Worm (Caenorhabditis elegans): ENCODE data around the gene ceh-30.
A peak's percentile ranks its signal among the peaks of the same experiment; 100 is the strongest.

ceh-30 gene

ce11 chrX:3089423-3089822, 26.0 kb downstream of the ceh-30 start, which contains the start of gene pccb-1:
TSS of gene pccb-1 (plus strand) at chrX:3089549.
- no peak for TF ChIP-seq mep-1 (tag; optimal IDR thresholded peaks at IDR 0.05)
- no peak for TF ChIP-seq nhr-76 (tag; optimal IDR thresholded peaks at IDR 0.05)
- TF ChIP-seq sem-2 (GFP tag; optimal IDR thresholded peaks at IDR 0.05) = no peak
- TF ChIP-seq hlh-1 (tag; optimal IDR thresholded peaks at IDR 0.05) = peak; percentile 35

DNA sequence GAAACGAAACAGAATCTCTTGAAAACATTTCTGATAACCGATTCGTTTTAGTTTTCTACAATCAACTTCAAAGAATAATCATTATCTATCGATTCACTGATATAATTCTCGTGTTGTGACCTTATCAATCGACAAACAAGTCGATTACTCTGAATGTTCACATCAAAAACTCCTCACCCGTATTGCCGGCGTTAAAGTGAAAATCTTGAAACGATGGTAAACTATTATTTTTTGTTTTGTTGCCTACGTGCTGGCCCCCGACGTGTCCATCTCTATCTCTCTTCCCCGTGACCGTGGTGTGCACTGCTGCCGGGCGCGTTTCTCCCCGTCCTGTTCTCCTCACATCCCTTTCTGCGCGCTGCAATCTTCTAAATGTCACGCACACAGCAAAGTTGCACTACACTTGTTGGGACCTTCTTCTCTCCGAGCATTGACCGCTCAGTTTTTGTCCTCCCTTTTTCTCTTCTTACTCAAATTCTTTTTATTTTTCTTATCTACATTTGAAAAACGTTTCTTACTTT, 26.6 kb downstream of the ceh-30 start:
- peak; percentile 41 for TF ChIP-seq hlh-1 (tag; optimal IDR thresholded peaks at IDR 0.05)
- TF ChIP-seq unc-62 (GFP tag; optimal IDR thresholded peaks at IDR 0.05) = peak; percentile 21
- TF ChIP-seq unc-120 (tag; optimal IDR thresholded peaks at IDR 0.05; ENCODE audit: poor library complexity, severe bottlenecking) = peak; percentile 59
- peak; percentile 19 for TF ChIP-seq nhr-2 (tag; optimal IDR thresholded peaks at IDR 0.05)
- no peak for TF ChIP-seq mls-2 (tag; optimal IDR thresholded peaks at IDR 0.05)

DNA sequence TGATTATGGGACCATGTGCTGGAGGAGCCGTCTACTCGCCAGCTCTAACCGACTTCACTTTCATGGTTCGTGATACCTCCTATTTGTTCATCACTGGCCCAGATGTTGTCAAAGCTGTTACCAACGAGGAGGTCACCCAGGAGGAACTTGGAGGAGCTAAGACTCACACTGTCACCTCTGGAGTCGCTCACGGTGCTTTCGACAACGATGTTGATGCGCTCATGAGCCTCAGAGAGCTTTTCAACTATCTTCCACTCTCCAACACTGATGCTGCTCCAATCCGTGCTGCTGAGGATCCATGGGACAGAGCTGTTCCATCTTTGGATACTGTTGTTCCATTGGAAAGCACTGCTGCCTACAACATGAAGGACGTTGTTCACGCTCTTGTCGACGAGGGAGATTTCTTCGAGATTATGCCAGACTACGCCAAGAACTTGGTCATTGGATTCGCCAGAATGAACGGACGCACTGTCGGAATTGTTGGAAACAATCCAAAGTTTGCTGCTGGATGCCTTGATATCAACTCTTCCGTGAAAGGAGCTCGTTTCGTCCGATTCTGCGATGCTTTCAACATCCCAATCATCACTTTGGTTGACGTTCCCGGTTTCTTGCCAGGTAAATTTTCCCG, 27.9 kb downstream of the ceh-30 start:
- TF ChIP-seq M03D4.4 (tag; optimal IDR thresholded peaks at IDR 0.05) (no peak), ceh-83 (GFP tag; optimal IDR thresholded peaks at IDR 0.05) (no peak), lin-13 (tag; optimal IDR thresholded peaks at IDR 0.05) (no peak), nhr-237 (tag; optimal IDR thresholded peaks at IDR 0.05) (no peak), unc-120 (tag; optimal IDR thresholded peaks at IDR 0.05; ENCODE audit: poor library complexity, severe bottlenecking) (no peak), nhr-28 (tag; optimal IDR thresholded peaks at IDR 0.05) (no peak), hlh-1 (tag; optimal IDR thresholded peaks at IDR 0.05) (no peak), mab-5 (tag; optimal IDR thresholded peaks at IDR 0.05) (no peak), elt-3 (tag; optimal IDR thresholded peaks at IDR 0.05) (no peak), bed-3 (GFP tag; optimal IDR thresholded peaks at IDR 0.05) (no peak)

ce11 chrX:3092460-3092859, 29.1 kb downstream of the ceh-30 start:
- no peak for TF ChIP-seq unc-62 (GFP tag; optimal IDR thresholded peaks at IDR 0.05)
- TF ChIP-seq mab-5 (tag; optimal IDR thresholded peaks at IDR 0.05) = no peak
- no peak for TF ChIP-seq tbx-8 (GFP tag; optimal IDR thresholded peaks at IDR 0.05)
- TF ChIP-seq lin-13 (tag; optimal IDR thresholded peaks at IDR 0.05) = no peak
- TF ChIP-seq M03D4.4 (tag; optimal IDR thresholded peaks at IDR 0.05) = no peak
- no peak for TF ChIP-seq ces-1 (GFP tag; optimal IDR thresholded peaks at IDR 0.05)
- TF ChIP-seq flh-1 (GFP tag; optimal IDR thresholded peaks at IDR 0.05) = no peak
- no peak for TF ChIP-seq nhr-28 (tag; optimal IDR thresholded peaks at IDR 0.05)
- no peak for TF ChIP-seq ham-2 (GFP tag; optimal IDR thresholded peaks at IDR 0.05)
- no peak for TF ChIP-seq mep-1 (tag; optimal IDR thresholded peaks at IDR 0.05)
- no peak for TF ChIP-seq ztf-11 (tag; optimal IDR thresholded peaks at IDR 0.05)
- no peak for TF ChIP-seq nhr-12 (tag; optimal IDR thresholded peaks at IDR 0.05)
- TF ChIP-seq sptf-1 (tag; optimal IDR thresholded peaks at IDR 0.05) = no peak
- TF ChIP-seq bed-3 (GFP tag; optimal IDR thresholded peaks at IDR 0.05) = no peak
- no peak for TF ChIP-seq elt-1 (tag; optimal IDR thresholded peaks at IDR 0.05; ENCODE audit: borderline replicate concordance, insufficient read depth)
- TF ChIP-seq lin-32 (GFP tag; optimal IDR thresholded peaks at IDR 0.05) = no peak
- TF ChIP-seq ceh-39 (tag; optimal IDR thresholded peaks at IDR 0.05) = no peak
- no peak for TF ChIP-seq snpc-4 (tag; optimal IDR thresholded peaks at IDR 0.05)

DNA sequence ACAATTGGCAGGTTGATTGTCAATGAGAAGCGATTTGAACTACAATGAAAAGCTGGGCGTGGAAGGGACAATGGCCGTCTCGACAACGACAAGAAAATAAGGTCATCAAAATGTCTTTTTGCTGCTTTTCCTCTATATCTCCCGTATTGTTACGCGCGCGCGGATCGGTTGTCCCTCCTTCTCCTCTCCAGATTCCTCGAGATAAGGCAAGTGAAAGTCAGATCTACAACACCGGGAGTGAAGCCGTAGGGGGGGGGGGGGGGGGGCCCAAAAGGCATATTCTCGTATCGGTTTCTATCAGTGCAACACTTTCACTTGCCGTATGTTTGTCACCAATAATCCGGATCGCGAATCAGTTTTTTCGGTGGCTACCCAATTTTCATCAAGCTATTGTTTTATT, 30.9 kb downstream of the ceh-30 start, which contains the start of gene wrt-2:
Gene wrt-2, minus strand, starts transcription at position 46 of the 400 bp plus-strand sequence.
- TF ChIP-seq mab-5 (tag; optimal IDR thresholded peaks at IDR 0.05) (no peak), blmp-1 (tag; optimal IDR thresholded peaks at IDR 0.05) (peak; percentile 51), ham-2 (GFP tag; optimal IDR thresholded peaks at IDR 0.05) (peak; percentile 78), elt-1 (tag; optimal IDR thresholded peaks at IDR 0.05; ENCODE audit: borderline replicate concordance, insufficient read depth) (peak; percentile 64), hlh-1 (tag; optimal IDR thresholded peaks at IDR 0.05) (no peak)

DNA sequence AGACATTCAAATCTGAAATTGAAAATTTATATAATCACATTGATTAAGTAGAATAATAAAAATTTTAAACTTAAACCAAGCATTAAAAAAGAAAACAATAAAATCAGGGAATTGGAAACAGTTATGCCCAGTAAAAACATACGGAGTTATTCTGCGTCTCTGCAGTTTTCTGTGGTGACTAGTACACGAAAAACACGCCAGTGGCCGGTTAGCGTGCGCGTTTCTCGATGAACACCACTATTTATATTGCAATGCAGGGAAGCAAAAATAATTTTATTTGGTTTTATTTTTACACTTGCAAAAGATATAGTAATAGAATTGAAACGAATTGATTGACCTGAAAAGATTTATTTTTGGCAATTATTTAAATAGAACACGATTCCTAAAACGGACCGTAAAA, 36.5 kb downstream of the ceh-30 start, which contains the start of gene sec-3:
Gene sec-3, minus strand, starts transcription at position 21 of the 400 bp plus-strand sequence.
- TF ChIP-seq hlh-1 (tag; optimal IDR thresholded peaks at IDR 0.05) = peak; percentile 77
- TF ChIP-seq nhr-237 (tag; optimal IDR thresholded peaks at IDR 0.05) = peak; percentile 65
- peak; percentile 57 for TF ChIP-seq ceh-83 (GFP tag; optimal IDR thresholded peaks at IDR 0.05)
- peak; percentile 34 for TF ChIP-seq unc-120 (tag; optimal IDR thresholded peaks at IDR 0.05; ENCODE audit: poor library complexity, severe bottlenecking)
- TF ChIP-seq mep-1 (tag; optimal IDR thresholded peaks at IDR 0.05) = peak; percentile 90
- peak; percentile 72 for TF ChIP-seq pha-4 (tag; optimal IDR thresholded peaks at IDR 0.05)
- peak; percentile 72 for TF ChIP-seq ces-1 (GFP tag; optimal IDR thresholded peaks at IDR 0.05)
- no peak for TF ChIP-seq bed-3 (GFP tag; optimal IDR thresholded peaks at IDR 0.05)
- peak; percentile 20 for TF ChIP-seq tbx-8 (GFP tag; optimal IDR thresholded peaks at IDR 0.05)
- peak; percentile 14 for TF ChIP-seq unc-62 (GFP tag; optimal IDR thresholded peaks at IDR 0.05)
- TF ChIP-seq mab-5 (tag; optimal IDR thresholded peaks at IDR 0.05) = peak; percentile 28
- no peak for TF ChIP-seq blmp-1 (tag; optimal IDR thresholded peaks at IDR 0.05)
- peak; percentile 70 for TF ChIP-seq drap-1 (GFP tag; optimal IDR thresholded peaks at IDR 0.05)
- TF ChIP-seq lin-13 (tag; optimal IDR thresholded peaks at IDR 0.05) = peak; percentile 88
- TF ChIP-seq mls-2 (tag; optimal IDR thresholded peaks at IDR 0.05) = peak; percentile 79
- TF ChIP-seq sptf-1 (tag; optimal IDR thresholded peaks at IDR 0.05) = peak; percentile 82
- TF ChIP-seq ceh-43 (GFP tag; optimal IDR thresholded peaks at IDR 0.05) = peak; percentile 59
- no peak for TF ChIP-seq flh-1 (GFP tag; optimal IDR thresholded peaks at IDR 0.05)
- peak; percentile 27 for TF ChIP-seq ham-2 (GFP tag; optimal IDR thresholded peaks at IDR 0.05)
- peak; percentile 9 for TF ChIP-seq ztf-11 (tag; optimal IDR thresholded peaks at IDR 0.05)
- peak; percentile 67 for TF ChIP-seq M03D4.4 (tag; optimal IDR thresholded peaks at IDR 0.05)
- no peak for TF ChIP-seq sem-2 (GFP tag; optimal IDR thresholded peaks at IDR 0.05)
- no peak for TF ChIP-seq zip-8 (tag; optimal IDR thresholded peaks at IDR 0.05)
- peak; percentile 72 for TF ChIP-seq cnd-1 (tag; optimal IDR thresholded peaks at IDR 0.05)
- peak; percentile 73 for TF ChIP-seq lsy-2 (tag; optimal IDR thresholded peaks at IDR 0.05)
- TF ChIP-seq elt-3 (tag; optimal IDR thresholded peaks at IDR 0.05) = peak; percentile 10
- TF ChIP-seq elt-1 (tag; optimal IDR thresholded peaks at IDR 0.05; ENCODE audit: borderline replicate concordance, insufficient read depth) = no peak

Measured in whole organism, mixed stage, embryonic.